Worm (Caenorhabditis elegans): ENCODE results near the gene srv-7.

DNA sequence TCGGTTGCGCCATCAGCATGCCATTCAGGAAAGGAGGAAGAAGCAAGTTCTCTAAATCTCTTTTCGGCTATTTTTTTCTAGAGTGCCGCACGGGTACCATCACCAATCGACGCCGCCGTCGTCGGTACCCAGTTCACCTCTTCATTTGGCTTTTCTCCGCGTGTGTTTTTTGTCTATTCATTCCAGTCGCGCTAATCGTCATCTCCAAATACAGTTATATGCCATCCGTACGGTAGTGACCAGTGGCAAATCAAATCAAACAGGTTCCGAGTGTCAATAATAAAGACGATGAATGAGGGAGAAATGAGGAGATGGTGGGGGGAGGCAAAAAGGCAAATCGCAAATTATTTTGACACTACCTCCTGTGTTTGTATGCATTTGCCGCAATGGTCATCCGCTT is 13.4 kb upstream of the srv-7 start:
- TF ChIP-seq dao-5 (tag; optimal IDR thresholded peaks at IDR 0.05) (no peak), him-1 (tag; optimal IDR thresholded peaks at IDR 0.05) (no peak), W03F9.2 (tag; optimal IDR thresholded peaks at IDR 0.05) (no peak)

Measured in whole organism, L4/young adult.